Fruit fly (Drosophila melanogaster): ENCODE results near the gene CG10000.

- no peak for TF ChIP-seq CG8478 (optimal IDR thresholded peaks at IDR 0.05)
- TF ChIP-seq CTCF (optimal IDR thresholded peaks at IDR 0.05), result no peak
Observed at dm6 chr3R:28744682-28745081, 6.8 kb downstream of the CG10000 start, which contains the start of gene AstA-R2.

All from S2 (cell line).